Worm (Caenorhabditis elegans) whole organism, mixed stage, embryonic: ENCODE measurements around the gene ech-4.

Source experiments
- elt-1 ChIP-seq: sonication (generic microtip); optimal IDR thresholded peaks from 2 replicates; lab custom pipeline; 2017; ENCODE audit warnings: missing genetic modification characterization, mild to moderate bottlenecking, missing compliant biosample characterization, antibody characterized with exemption, moderate library complexity, borderline replicate concordance; ENCODE audit not compliant: insufficient read depth
- elt-3 ChIP-seq: fragments of 150-350 bp; optimal IDR thresholded peaks from 2 replicates; lab custom pipeline; 2014; ENCODE audit warnings: missing biosample characterization, missing genetic modification characterization
- ham-2 ChIP-seq: fragments of 200-800 bp; sonication (Bioruptor generic); optimal IDR thresholded peaks from 2 replicates; lab custom pipeline; 2018; ENCODE audit warnings: mild to moderate bottlenecking, missing genetic modification characterization, missing compliant biosample characterization
- lin-32 ChIP-seq: fragments of 200-800 bp; sonication (Bioruptor generic); optimal IDR thresholded peaks from 2 replicates; lab custom pipeline; 2018; ENCODE audit warnings: mild to moderate bottlenecking, missing genetic modification characterization, missing compliant biosample characterization
- mep-1 ChIP-seq: fragments of 150-350 bp; optimal IDR thresholded peaks from 2 replicates; lab custom pipeline; 2017; ENCODE audit warnings: missing biosample characterization, missing genetic modification reagents, missing genetic modification characterization, inconsistent platforms
- nhr-12 ChIP-seq: fragments of 150-350 bp; optimal IDR thresholded peaks from 2 replicates; lab custom pipeline; 2014; ENCODE audit warnings: missing biosample characterization, missing genetic modification characterization
- nhr-2 ChIP-seq: fragments of 150-350 bp; optimal IDR thresholded peaks from 2 replicates; lab custom pipeline; 2014; ENCODE audit warnings: missing biosample characterization, missing genetic modification characterization
- snpc-4 ChIP-seq: fragments of 150-350 bp; optimal IDR thresholded peaks from 2 replicates; lab custom pipeline; 2014; ENCODE audit warnings: missing biosample characterization, missing genetic modification characterization
- unc-62 ChIP-seq: fragments of 150-350 bp; optimal IDR thresholded peaks from 2 replicates; lab custom pipeline; 2014; ENCODE audit warnings: missing biosample characterization, missing genetic modification reagents, missing genetic modification characterization
- ztf-11 ChIP-seq: fragments of 150-350 bp; optimal IDR thresholded peaks from 2 replicates; lab custom pipeline; 2014; ENCODE audit warnings: missing biosample characterization, missing genetic modification characterization

- TF ChIP-seq elt-3 = no peak
- TF ChIP-seq lin-32 (GFP tag; lab: Kevin White, UChicago) = no peak
- TF ChIP-seq snpc-4 (tag; lab: Kevin White, UChicago) = no peak
- no peak for TF ChIP-seq nhr-2 (tag; lab: Kevin White, UChicago)
- TF ChIP-seq ztf-11 (tag; lab: Kevin White, UChicago) = no peak
- TF ChIP-seq elt-1 (tag; lab: Kevin White, UChicago) = no peak
- no peak for TF ChIP-seq nhr-12
- no peak for TF ChIP-seq ham-2 (GFP tag; lab: Kevin White, UChicago)
- TF ChIP-seq unc-62 (GFP tag; lab: Kevin White, UChicago) = no peak
- TF ChIP-seq mep-1 (tag; lab: Kevin White, UChicago) = no peak
Observed at ce11 chrII:10804442-10804841, 16.4 kb upstream of the ech-4 start.
